Fruit fly (Drosophila melanogaster): ENCODE measurements around the gene Kaz.
A peak's percentile ranks its signal among the peaks of the same experiment; 100 is the strongest.

Gene Kaz

dm6 chr3R:24850420-24850819 lies 20.7 kb upstream of the Kaz start, which contains the start of gene CG7006 (continued):
- TF ChIP-seq fd96Cb (tag; optimal IDR thresholded peaks at IDR 0.05) (peak; percentile 12), ranshi (GFP tag; IDR thresholded peaks at IDR 0.05) (peak; percentile 71), Dll (GFP tag; IDR thresholded peaks at IDR 0.05; ENCODE audit: partially characterized antibody) (peak; percentile 80), CG1832 (GFP tag; optimal IDR thresholded peaks at IDR 0.05) (no peak), dmrt11E (tag; optimal IDR thresholded peaks at IDR 0.05) (peak; percentile 55), hb (GFP tag; IDR thresholded peaks at IDR 0.05; ENCODE audit: partially characterized antibody) (peak; percentile 43; the same call in 1 of the 3 replicates), knrl (GFP tag; IDR thresholded peaks at IDR 0.05; ENCODE audit: partially characterized antibody) (peak; percentile 78), ken (GFP tag; IDR thresholded peaks at IDR 0.05) (peak; percentile 86), NK7.1 (GFP tag; optimal IDR thresholded peaks at IDR 0.05) (peak; percentile 38), vnd (GFP tag; IDR thresholded peaks at IDR 0.05; ENCODE audit: partially characterized antibody) (peak; percentile 55; the same call in 2 of the 3 replicates), CG3838 (GFP tag; optimal IDR thresholded peaks at IDR 0.05) (no peak), sna (GFP tag; IDR thresholded peaks at IDR 0.05; ENCODE audit: partially characterized antibody) (peak; percentile 58; the same call in 1 of the 2 replicates), CG17359 (tag; optimal IDR thresholded peaks at IDR 0.05) (peak; percentile 48), abd-A (tag; optimal IDR thresholded peaks at IDR 0.05) (no peak), usp (GFP tag; optimal IDR thresholded peaks at IDR 0.05) (no peak), Sry-δ (GFP tag; optimal IDR thresholded peaks at IDR 0.05) (peak; percentile 76), Taf1 (GFP tag; IDR thresholded peaks at IDR 0.05) (peak; percentile 41; the same call in 1 of the 2 replicates), prd (optimal IDR thresholded peaks at IDR 0.05) (no peak), prd (GFP tag; IDR thresholded peaks at IDR 0.05) (peak; percentile 56; the same call in 2 of the 3 replicates), CG7745 (tag; optimal IDR thresholded peaks at IDR 0.05) (no peak), Bgb (GFP tag; IDR thresholded peaks at IDR 0.05; ENCODE audit: partially characterized antibody) (peak; percentile 89), CG6654 (GFP tag; optimal IDR thresholded peaks at IDR 0.05) (no peak), NFAT (GFP tag; IDR thresholded peaks at IDR 0.05) (peak; percentile 94), CG6254 (GFP tag; optimal IDR thresholded peaks at IDR 0.05) (no peak), CG2116 (GFP tag; optimal IDR thresholded peaks at IDR 0.05) (peak; percentile 67), CG6272 (GFP tag; IDR thresholded peaks at IDR 0.05) (peak; percentile 29; the same call in 1 of the 2 replicates), Eip74EF (GFP tag; optimal IDR thresholded peaks at IDR 0.05) (no peak), her (GFP tag; optimal IDR thresholded peaks at IDR 0.05) (peak; percentile 75), Hmr (GFP tag; optimal IDR thresholded peaks at IDR 0.05) (peak; percentile 73), eve (GFP tag; optimal IDR thresholded peaks at IDR 0.05) (no peak), CG9817 (tag; optimal IDR thresholded peaks at IDR 0.05) (peak; percentile 70), CG10267 (tag; optimal IDR thresholded peaks at IDR 0.05) (peak; percentile 100), Ets97D (GFP tag; optimal IDR thresholded peaks at IDR 0.05) (peak; percentile 90), cas (GFP tag; IDR thresholded peaks at IDR 0.05) (no peak), CG10321 (GFP tag; IDR thresholded peaks at IDR 0.05) (no peak), ERR (GFP tag; optimal IDR thresholded peaks at IDR 0.05) (peak; percentile 81), tx (GFP tag; optimal IDR thresholded peaks at IDR 0.05) (peak; percentile 75), Fer3 (tag; optimal IDR thresholded peaks at IDR 0.05) (peak; percentile 68), CG7786 (GFP tag; optimal IDR thresholded peaks at IDR 0.05) (peak; percentile 85), Bteb2 (GFP tag; optimal IDR thresholded peaks at IDR 0.05) (peak; percentile 81), CG10274 (GFP tag; optimal IDR thresholded peaks at IDR 0.05) (no peak), pum (GFP tag; optimal IDR thresholded peaks at IDR 0.05) (peak; percentile 58), fd3F (GFP tag; optimal IDR thresholded peaks at IDR 0.05) (no peak), Mrtf (GFP tag; IDR thresholded peaks at IDR 0.05) (no peak), shn (GFP tag; optimal IDR thresholded peaks at IDR 0.05) (peak; percentile 82), CG33213 (GFP tag; optimal IDR thresholded peaks at IDR 0.05) (peak; percentile 77), amos (GFP tag; IDR thresholded peaks at IDR 0.05; ENCODE audit: partially characterized antibody) (peak; percentile 85), TFAM (GFP tag; optimal IDR thresholded peaks at IDR 0.05) (no peak), sc (optimal IDR thresholded peaks at IDR 0.05) (no peak), sc (GFP tag; optimal IDR thresholded peaks at IDR 0.05) (no peak)

All from whole organism, embryonic.